Worm (Caenorhabditis elegans) whole organism, L1 larva: ENCODE results near the gene C06G4.6.

Source experiments
- C04F5.9 ChIP-seq: sonication (generic microtip); optimal IDR thresholded peaks from 2 replicates; lab custom pipeline; 2016; ENCODE audit warnings: missing genetic modification characterization, missing compliant biosample characterization
- C16A3.4 ChIP-seq: fragments of 150-350 bp; optimal IDR thresholded peaks from 2 replicates; lab custom pipeline; 2014; ENCODE audit warnings: missing biosample characterization, missing genetic modification characterization
- C34B4.2 ChIP-seq: sonication (generic microtip); optimal IDR thresholded peaks from 2 replicates; lab custom pipeline; 2017; ENCODE audit warnings: mild to moderate bottlenecking, missing genetic modification characterization, missing compliant biosample characterization
- Y116A8C.19 ChIP-seq: sonication (generic microtip); optimal IDR thresholded peaks from 2 replicates; lab custom pipeline; 2016; ENCODE audit warnings: missing compliant biosample characterization, missing genetic modification characterization, borderline replicate concordance
- aha-1 ChIP-seq: fragments of 150-350 bp; optimal IDR thresholded peaks from 2 replicates; lab custom pipeline; 2014; ENCODE audit warnings: missing biosample characterization, missing genetic modification characterization
- alr-1 ChIP-seq: fragments of 200-800 bp; sonication (Bioruptor generic); optimal IDR thresholded peaks from 2 replicates; lab custom pipeline; 2018; ENCODE audit warnings: borderline replicate concordance, mild to moderate bottlenecking, missing genetic modification characterization, missing compliant biosample characterization
- blmp-1 ChIP-seq: fragments of 150-350 bp; optimal IDR thresholded peaks from 2 replicates; lab custom pipeline; 2014; ENCODE audit warnings: missing biosample characterization, missing genetic modification characterization
- ceh-63 ChIP-seq: fragments of 200-800 bp; sonication (Bioruptor generic); optimal IDR thresholded peaks from 2 replicates; lab custom pipeline; 2018; ENCODE audit warnings: mild to moderate bottlenecking, missing genetic modification characterization, missing compliant biosample characterization
- ceh-82 ChIP-seq, 3 experiments: fragments of 150-350 bp in 1 of 3; sonication (generic microtip) in 2 of 3; optimal IDR thresholded peaks; 2 replicates each; lab custom pipeline; 2014 to 2017; ENCODE audit warnings: missing biosample characterization in 3 of 3, missing genetic modification characterization in 3 of 3
- ceh-90 ChIP-seq: sonication (generic microtip); optimal IDR thresholded peaks from 2 replicates; lab custom pipeline; 2016; ENCODE audit warnings: missing genetic modification characterization, missing compliant biosample characterization
- dpl-1 ChIP-seq, 3 experiments: fragments of 150-350 bp in 2 of 3; sonication (generic microtip) in 1 of 3; optimal IDR thresholded peaks; 2 replicates each; lab custom pipeline; 2014 to 2017; ENCODE audit warnings: missing biosample characterization in 3 of 3, missing genetic modification characterization in 3 of 3, missing genetic modification reagents in 3 of 3
- dsc-1 ChIP-seq: sonication (generic microtip); optimal IDR thresholded peaks from 2 replicates; lab custom pipeline; 2016; ENCODE audit warnings: mild to moderate bottlenecking, missing genetic modification characterization, missing compliant biosample characterization
- egl-27 ChIP-seq, 2 experiments: fragments of 150-350 bp in 1 of 2; sonication (generic microtip); optimal IDR thresholded peaks; 3 replicates each; lab custom pipeline; 2017 to 2018; ENCODE audit warnings: missing biosample characterization in 2 of 2, missing genetic modification characterization in 2 of 2, missing genetic modification reagents in 2 of 2
- elt-2 ChIP-seq: sonication (generic microtip); optimal IDR thresholded peaks from 2 replicates; lab custom pipeline; 2016; ENCODE audit warnings: missing genetic modification characterization, mild to moderate bottlenecking, inconsistent platforms, missing compliant biosample characterization, missing genetic modification reagents
- elt-3 ChIP-seq, 6 experiments: fragments of 150-350 bp in 1 of 6; sonication (generic microtip); optimal IDR thresholded peaks; 2 replicates each; lab custom pipeline; 2017 to 2018; ENCODE audit warnings: missing biosample characterization in 6 of 6, missing genetic modification characterization in 6 of 6, inconsistent platforms in 1 of 6
- ets-5 ChIP-seq: fragments of 200-800 bp; sonication (Bioruptor generic); IDR thresholded peaks from 2 replicates; pipeline ENCODE4 v1.3.6; 2022; ENCODE audit warnings: missing genetic modification characterization, missing compliant biosample characterization
- fkh-10 ChIP-seq: sonication (generic microtip); optimal IDR thresholded peaks from 2 replicates; lab custom pipeline; 2017; ENCODE audit warnings: missing biosample characterization, missing genetic modification reagents, missing genetic modification characterization
- fkh-4 ChIP-seq: sonication (generic microtip); optimal IDR thresholded peaks from 2 replicates; lab custom pipeline; 2016; ENCODE audit warnings: missing compliant biosample characterization, missing genetic modification characterization, borderline replicate concordance
- fkh-8 ChIP-seq: sonication (generic microtip); optimal IDR thresholded peaks from 2 replicates; lab custom pipeline; 2016; ENCODE audit warnings: mild to moderate bottlenecking, missing genetic modification characterization, missing compliant biosample characterization
- grh-1 ChIP-seq: fragments of 200-800 bp; sonication (Bioruptor generic); IDR thresholded peaks from 2 replicates; pipeline ENCODE4 v1.3.6; 2022; ENCODE audit warnings: missing genetic modification reagents, missing genetic modification characterization, missing compliant biosample characterization
- hlh-4 ChIP-seq: sonication (generic microtip); optimal IDR thresholded peaks from 2 replicates; lab custom pipeline; 2016; ENCODE audit warnings: mild to moderate bottlenecking, missing genetic modification characterization, missing compliant biosample characterization
- irx-1 ChIP-seq: sonication (generic microtip); optimal IDR thresholded peaks from 2 replicates; lab custom pipeline; 2016; ENCODE audit warnings: missing genetic modification characterization, missing compliant biosample characterization
- lin-13 ChIP-seq: fragments of 150-350 bp; optimal IDR thresholded peaks from 2 replicates; lab custom pipeline; 2014; ENCODE audit warnings: missing biosample characterization, missing genetic modification reagents, missing genetic modification characterization
- lin-14 ChIP-seq: fragments of 200-800 bp; sonication (Bioruptor generic); optimal IDR thresholded peaks from 2 replicates; lab custom pipeline; 2018; ENCODE audit warnings: mild to moderate bottlenecking, missing genetic modification characterization, moderate library complexity, missing compliant biosample characterization
- lin-15B ChIP-seq: fragments of 150-350 bp; sonication (generic microtip); optimal IDR thresholded peaks from 3 replicates; lab custom pipeline; 2014; ENCODE audit warnings: missing biosample characterization, missing genetic modification characterization
- lin-35 ChIP-seq, 2 experiments: fragments of 150-350 bp; optimal IDR thresholded peaks; 2 replicates each; lab custom pipeline; 2014; ENCODE audit warnings: missing biosample characterization in 2 of 2, missing genetic modification characterization in 2 of 2, missing genetic modification reagents in 2 of 2
- lin-39 ChIP-seq: fragments of 150-350 bp; optimal IDR thresholded peaks from 2 replicates; lab custom pipeline; 2014; ENCODE audit warnings: missing biosample characterization, missing genetic modification reagents, missing genetic modification characterization
- lir-3 ChIP-seq: sonication (generic microtip); optimal IDR thresholded peaks from 2 replicates; lab custom pipeline; 2016; ENCODE audit warnings: mild to moderate bottlenecking, missing genetic modification characterization, moderate library complexity, missing compliant biosample characterization; ENCODE audit not compliant: poor library complexity
- lsy-2 ChIP-seq, 2 experiments: fragments of 150-350 bp; optimal IDR thresholded peaks; 2 replicates each; lab custom pipeline; 2014; ENCODE audit warnings: missing biosample characterization in 2 of 2, missing genetic modification characterization in 2 of 2
- mdl-1 ChIP-seq, 2 experiments: fragments of 150-350 bp; optimal IDR thresholded peaks; 2 replicates each; lab custom pipeline; 2014 to 2017; ENCODE audit warnings: missing biosample characterization in 2 of 2, missing genetic modification characterization in 2 of 2, inconsistent platforms in 1 of 2
- mef-2 ChIP-seq: fragments of 150-350 bp; optimal IDR thresholded peaks from 2 replicates; lab custom pipeline; 2014; ENCODE audit warnings: missing biosample characterization, missing genetic modification characterization
- nhr-11 ChIP-seq: fragments of 150-350 bp; optimal IDR thresholded peaks from 2 replicates; lab custom pipeline; 2014; ENCODE audit warnings: missing biosample characterization, missing genetic modification characterization
- nhr-12 ChIP-seq: sonication (generic microtip); optimal IDR thresholded peaks from 2 replicates; lab custom pipeline; 2017; ENCODE audit warnings: missing biosample characterization, missing genetic modification characterization
- nhr-19 ChIP-seq: fragments of 200-800 bp; sonication (Bioruptor generic); conservative IDR thresholded peaks from 2 replicates; pipeline ENCODE4 v1.3.6; 2022; ENCODE audit warnings: missing genetic modification characterization, missing compliant biosample characterization
- nhr-20 ChIP-seq: sonication (generic microtip); optimal IDR thresholded peaks from 2 replicates; lab custom pipeline; 2016; ENCODE audit warnings: mild to moderate bottlenecking, missing genetic modification characterization, missing compliant biosample characterization
- nhr-47 ChIP-seq: sonication (generic microtip); optimal IDR thresholded peaks from 2 replicates; lab custom pipeline; 2016; ENCODE audit warnings: mild to moderate bottlenecking, missing genetic modification characterization, moderate library complexity, missing compliant biosample characterization
- nhr-76 ChIP-seq: sonication (generic microtip); optimal IDR thresholded peaks from 2 replicates; lab custom pipeline; 2017; ENCODE audit warnings: missing biosample characterization, missing genetic modification characterization
- nhr-77 ChIP-seq: fragments of 150-350 bp; optimal IDR thresholded peaks from 2 replicates; lab custom pipeline; 2014; ENCODE audit warnings: missing biosample characterization, missing genetic modification characterization
- nhr-84 ChIP-seq: sonication (generic microtip); optimal IDR thresholded peaks from 2 replicates; lab custom pipeline; 2017; ENCODE audit warnings: missing biosample characterization, missing genetic modification characterization
- nhr-85 ChIP-seq: sonication (generic microtip); peaks from one replicate; lab custom pipeline; 2016; ENCODE audit warnings: missing genetic modification characterization, inconsistent platforms, missing compliant biosample characterization
- nhr-90 ChIP-seq: sonication (generic microtip); optimal IDR thresholded peaks from 2 replicates; lab custom pipeline; 2016; ENCODE audit warnings: mild to moderate bottlenecking, missing genetic modification characterization, missing compliant biosample characterization; ENCODE audit not compliant: poor library complexity
- pag-3 ChIP-seq: sonication (generic microtip); optimal IDR thresholded peaks from 2 replicates; lab custom pipeline; 2017; ENCODE audit warnings: missing genetic modification characterization, mild to moderate bottlenecking, missing compliant biosample characterization, antibody characterized with exemption, borderline replicate concordance; ENCODE audit not compliant: insufficient read depth
- sox-4 ChIP-seq: sonication (generic microtip); optimal IDR thresholded peaks from 2 replicates; lab custom pipeline; 2016; ENCODE audit warnings: missing genetic modification characterization, missing compliant biosample characterization
- sptf-1 ChIP-seq: fragments of 150-350 bp; optimal IDR thresholded peaks from 2 replicates; lab custom pipeline; 2014; ENCODE audit warnings: missing biosample characterization, missing genetic modification characterization
- sup-37 ChIP-seq: fragments of 200-800 bp; sonication (Bioruptor generic); optimal IDR thresholded peaks from 2 replicates; lab custom pipeline; 2018; ENCODE audit warnings: mild to moderate bottlenecking, missing genetic modification characterization, missing compliant biosample characterization
- swsn-7 ChIP-seq: sonication (generic microtip); optimal IDR thresholded peaks from 2 replicates; lab custom pipeline; 2016; ENCODE audit warnings: missing genetic modification characterization, missing compliant biosample characterization
- tbx-2 ChIP-seq: sonication (generic microtip); optimal IDR thresholded peaks from 2 replicates; lab custom pipeline; 2016; ENCODE audit warnings: missing genetic modification characterization, missing compliant biosample characterization
- unc-130 ChIP-seq: fragments of 150-350 bp; optimal IDR thresholded peaks from 2 replicates; lab custom pipeline; 2017; ENCODE audit warnings: missing biosample characterization, missing genetic modification characterization, inconsistent platforms
- zip-4 ChIP-seq: fragments of 200-800 bp; sonication (Bioruptor generic); optimal IDR thresholded peaks from 2 replicates; lab custom pipeline; 2018; ENCODE audit warnings: mild to moderate bottlenecking, missing genetic modification characterization, moderate library complexity, missing compliant biosample characterization
- ztf-11 ChIP-seq, 2 experiments: sonication (generic microtip); optimal IDR thresholded peaks; 2 replicates each; lab custom pipeline; 2016 to 2017; ENCODE audit warnings: missing genetic modification characterization in 2 of 2, missing biosample characterization in 1 of 2, missing compliant biosample characterization in 1 of 2
- ztf-4 ChIP-seq: fragments of 150-350 bp; optimal IDR thresholded peaks from 2 replicates; lab custom pipeline; 2014; ENCODE audit warnings: missing biosample characterization, missing genetic modification characterization

Gene C06G4.6

ce11 chrIII:7973201-7973767 lies 30.9 kb upstream of the C06G4.6 start, which contains the start of the genes eef-1B.1 and aco-2 (continued):
- TF ChIP-seq alr-1 (tag; lab: Kevin White, UChicago), result no peak
- TF ChIP-seq mdl-1 (tag; optimal IDR thresholded peaks at IDR 0.05; lab: Kevin White, UChicago), result peak in 1 of 2 experiments; percentile 93
- peak; percentile 98 for TF ChIP-seq unc-130 (tag; lab: Kevin White, UChicago)
- TF ChIP-seq lin-14 (GFP tag; lab: Kevin White, UChicago), result peak; percentile 95
- peak; percentile 43 for TF ChIP-seq fkh-10 (GFP tag; lab: Kevin White, UChicago)
- peak; percentile 62 for TF ChIP-seq aha-1 (tag; lab: Kevin White, UChicago)
- peak; percentile 97 for TF ChIP-seq nhr-20 (tag; lab: Kevin White, UChicago)
- TF ChIP-seq egl-27 (tag; optimal IDR thresholded peaks at IDR 0.05; lab: Kevin White, UChicago), result no peak
- TF ChIP-seq nhr-11, result peak; percentile 43
- TF ChIP-seq swsn-7 (tag; lab: Kevin White, UChicago), result peak; percentile 95
- TF ChIP-seq C34B4.2 (tag; lab: Kevin White, UChicago), result no peak
- TF ChIP-seq nhr-77, result peak; percentile 87
- TF ChIP-seq lir-3 (tag; lab: Kevin White, UChicago), result peak; percentile 63
- TF ChIP-seq ztf-4, result peak; percentile 89
- TF ChIP-seq ets-5 (GFP tag; lab: Robert Waterston, UW), result no peak
- peak; percentile 69 for TF ChIP-seq lin-39 (tag; lab: Kevin White, UChicago)
- peak; percentile 83 for TF ChIP-seq zip-4 (GFP tag; lab: Kevin White, UChicago)
- TF ChIP-seq Y116A8C.19, result no peak
- peak; percentile 95 for TF ChIP-seq nhr-90 (tag; lab: Kevin White, UChicago)
- TF ChIP-seq irx-1 (tag; lab: Kevin White, UChicago), result peak; percentile 78
- TF ChIP-seq tbx-2, result peak; percentile 95
- peak in 5 of 6 experiments; percentile 53 to 97 (median 75) for TF ChIP-seq elt-3 (tag; optimal IDR thresholded peaks at IDR 0.05; lab: Kevin White, UChicago)
- no peak for TF ChIP-seq nhr-76 (tag; lab: Kevin White, UChicago)
- TF ChIP-seq lin-13 (GFP tag; lab: Kevin White, UChicago), result peak; percentile 96
- peak; percentile 94 to 95 for TF ChIP-seq lin-35 (GFP tag; optimal IDR thresholded peaks at IDR 0.05; lab: Kevin White, UChicago)
- peak; percentile 97 for TF ChIP-seq nhr-85 (tag; lab: Kevin White, UChicago)
- no peak for TF ChIP-seq pag-3
- no peak for TF ChIP-seq hlh-4 (tag; lab: Kevin White, UChicago)
- TF ChIP-seq nhr-19 (GFP tag; lab: Robert Waterston, UW), result peak; percentile 96
- TF ChIP-seq C16A3.4, result peak; percentile 96
- TF ChIP-seq nhr-84 (tag; lab: Kevin White, UChicago), result no peak
- no peak for TF ChIP-seq ceh-63
- TF ChIP-seq dpl-1 (GFP tag; optimal IDR thresholded peaks at IDR 0.05; lab: Kevin White, UChicago), result peak; percentile 87 to 90 (median 88)
- TF ChIP-seq elt-2 (tag; lab: Kevin White, UChicago), result peak; percentile 74
- peak; percentile 70 for TF ChIP-seq sox-4 (tag; lab: Kevin White, UChicago)
- peak; percentile 71 for TF ChIP-seq sup-37 (GFP tag; lab: Kevin White, UChicago)
- TF ChIP-seq lsy-2 (tag; optimal IDR thresholded peaks at IDR 0.05; lab: Kevin White, UChicago), result peak; percentile 94 to 96
- peak; percentile 88 for TF ChIP-seq grh-1
- peak; percentile 33 for TF ChIP-seq mef-2
- peak; percentile 88 to 95 (median 91) for TF ChIP-seq ceh-82 (tag; optimal IDR thresholded peaks at IDR 0.05; lab: Kevin White, UChicago)
- peak; percentile 89 for TF ChIP-seq fkh-8
- TF ChIP-seq nhr-12 (tag; lab: Kevin White, UChicago), result no peak
- TF ChIP-seq nhr-47 (tag; lab: Kevin White, UChicago), result peak; percentile 96
- no peak for TF ChIP-seq sptf-1
- TF ChIP-seq fkh-4 (tag; lab: Kevin White, UChicago), result peak; percentile 26
- TF ChIP-seq lin-15B, result peak; percentile 84
- peak; percentile 69 for TF ChIP-seq C04F5.9 (tag; lab: Kevin White, UChicago)
- peak; percentile 95 for TF ChIP-seq blmp-1 (tag; lab: Kevin White, UChicago)
- peak; percentile 98 for TF ChIP-seq dsc-1 (tag; lab: Kevin White, UChicago)
- TF ChIP-seq ztf-11 (tag; optimal IDR thresholded peaks at IDR 0.05; lab: Kevin White, UChicago), result peak in 1 of 2 experiments; percentile 70
- no peak for TF ChIP-seq ceh-90 (tag; lab: Kevin White, UChicago)
